Worm (Caenorhabditis elegans): ENCODE data around the gene swt-6.

swt-6 gene

ce11 chrV:13957691-13958090, 3.5 kb downstream of the swt-6 start:
- no peak for TF ChIP-seq T26A8.4 (GFP tag; IDR thresholded peaks at IDR 0.05)
- no peak for TF ChIP-seq madf-5 (GFP tag; IDR thresholded peaks at IDR 0.05)
- no peak for TF ChIP-seq nhr-111 (GFP tag; optimal IDR thresholded peaks at IDR 0.05)
- TF ChIP-seq hlh-11 (tag; optimal IDR thresholded peaks at IDR 0.05): no peak
- TF ChIP-seq zag-1 (tag; optimal IDR thresholded peaks at IDR 0.05): no peak
- no peak for TF ChIP-seq lin-38 (GFP tag; IDR thresholded peaks at IDR 0.05)
- TF ChIP-seq aha-1 (tag): peak; percentile 91
- TF ChIP-seq nhr-237 (tag; optimal IDR thresholded peaks at IDR 0.05): no peak
- no peak for TF ChIP-seq daf-12 (tag; optimal IDR thresholded peaks at IDR 0.05)

- TF ChIP-seq spr-1 (tag; optimal IDR thresholded peaks at IDR 0.05): no peak
- no peak for TF ChIP-seq fkh-10 (GFP tag; optimal IDR thresholded peaks at IDR 0.05)
- no peak for TF ChIP-seq madf-9 (GFP tag; conservative IDR thresholded peaks at IDR 0.05)
- TF ChIP-seq lin-38 (GFP tag; IDR thresholded peaks at IDR 0.05): no peak
- no peak for TF ChIP-seq ceh-20 (GFP tag; IDR thresholded peaks at IDR 0.05)
- TF ChIP-seq mdl-1 (tag; optimal IDR thresholded peaks at IDR 0.05): no peak
- TF ChIP-seq F49E8.2 (tag; optimal IDR thresholded peaks at IDR 0.05; ENCODE audit: borderline replicate concordance): no peak
- no peak for TF ChIP-seq hmg-1.1 (GFP tag; IDR thresholded peaks at IDR 0.05)
- no peak for TF ChIP-seq aly-2 (tag; optimal IDR thresholded peaks at IDR 0.05)
- TF ChIP-seq mxl-2 (GFP tag; conservative IDR thresholded peaks at IDR 0.05): no peak
- no peak for TF ChIP-seq lin-1 (GFP tag; IDR thresholded peaks at IDR 0.05)
- TF ChIP-seq hlh-11 (tag; optimal IDR thresholded peaks at IDR 0.05): no peak
- TF ChIP-seq unc-62 (GFP tag; optimal IDR thresholded peaks at IDR 0.05 in 1 of 2): no peak
- no peak for TF ChIP-seq unc-62 (tag; optimal IDR thresholded peaks at IDR 0.05)
- no peak for TF ChIP-seq ceh-28 (tag; optimal IDR thresholded peaks at IDR 0.05)
- no peak for TF ChIP-seq dmd-6 (GFP tag; IDR thresholded peaks at IDR 0.05)
- TF ChIP-seq skn-1 (tag; optimal IDR thresholded peaks at IDR 0.05): no peak
- TF ChIP-seq dmd-9 (GFP tag; IDR thresholded peaks at IDR 0.05): no peak
Measured at ce11 chrV:13958247-13958646, 4.1 kb downstream of the swt-6 start, which contains the start of gene R10D12.10. TSS of gene R10D12.10 (minus strand) at chrV:13958347.

DNA sequence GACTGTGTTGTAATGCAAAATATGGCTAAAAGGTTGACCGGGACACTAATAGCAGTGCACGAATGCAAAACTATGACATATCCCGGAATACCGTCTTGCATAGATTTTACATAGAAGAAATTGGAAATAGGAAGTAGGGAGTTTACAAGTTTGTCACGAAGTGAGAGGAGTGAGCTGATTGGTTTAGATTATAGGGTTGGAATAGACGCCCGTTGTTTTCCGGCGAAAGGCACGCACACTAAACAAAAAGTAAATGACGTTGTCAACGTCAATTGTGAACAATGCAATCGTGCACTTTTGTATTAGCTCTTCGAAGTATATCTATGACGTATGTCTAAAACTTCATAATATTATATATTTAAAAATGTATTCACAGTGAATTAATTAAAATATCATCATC, 6.8 kb downstream of the swt-6 start, which contains the start of gene srh-24:
TSS of gene srh-24 (minus strand) at position 101 of the 400 bp plus-strand sequence.
- TF ChIP-seq mes-2 (tag; optimal IDR thresholded peaks at IDR 0.05; ENCODE audit: poor library complexity, severe bottlenecking) (no peak), D1046.2 (GFP tag; IDR thresholded peaks at IDR 0.05) (no peak), F37D6.2 (tag; optimal IDR thresholded peaks at IDR 0.05) (no peak), ZK337.2 (GFP tag; IDR thresholded peaks at IDR 0.05) (no peak)

DNA sequence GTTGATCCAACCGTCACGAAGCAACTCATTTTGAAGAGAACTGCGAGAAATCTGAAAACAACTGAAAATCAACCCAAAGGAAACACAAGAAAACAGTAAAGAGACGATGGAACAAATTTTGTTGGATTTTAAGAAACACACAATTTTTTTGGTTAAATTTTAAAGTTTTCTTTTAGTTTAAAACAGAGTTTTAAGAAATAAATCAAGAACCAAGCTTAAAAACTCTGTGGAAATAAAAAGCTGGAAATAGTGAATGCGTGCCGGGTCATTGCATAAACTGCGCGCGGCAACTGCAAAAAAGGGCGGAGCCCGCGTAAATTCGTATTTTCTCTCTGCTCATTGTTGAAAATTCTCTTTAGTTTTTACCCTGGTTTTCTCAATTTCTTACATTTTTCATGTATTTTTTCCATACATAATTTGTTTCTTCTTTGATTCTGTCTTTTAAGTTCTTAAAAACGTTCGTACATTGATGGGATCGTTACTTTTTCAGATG, 7.8 kb downstream of the swt-6 start, which contains the start of the genes algn-13 and R10D12.13:
TSS of gene algn-13 (minus strand) at position 51 of the 493 bp plus-strand sequence.
TSS of gene R10D12.13 (plus strand) at position 491 of the 493 bp plus-strand sequence.
- TF ChIP-seq nhr-102 (tag; optimal IDR thresholded peaks at IDR 0.05) (peak; percentile 19), Y75B8A.6 (GFP tag; IDR thresholded peaks at IDR 0.05) (no peak), nhr-41 (GFP tag; IDR thresholded peaks at IDR 0.05) (no peak), zfp-3 (GFP tag; conservative IDR thresholded peaks at IDR 0.05) (no peak), daf-16 (GFP tag; optimal IDR thresholded peaks at IDR 0.05) (no peak), daf-16 (tag; optimal IDR thresholded peaks at IDR 0.05) (peak; percentile 27), unc-130 (GFP tag; optimal IDR thresholded peaks at IDR 0.05) (peak; percentile 72), arid-1 (GFP tag; conservative IDR thresholded peaks at IDR 0.05) (peak; percentile 56; the same call in 1 of the 2 replicates), lin-13 (GFP tag; optimal IDR thresholded peaks at IDR 0.05) (peak; percentile 7), aha-1 (tag) (peak; percentile 81), mep-1 (tag; optimal IDR thresholded peaks at IDR 0.05) (no peak), nhr-6 (tag; optimal IDR thresholded peaks at IDR 0.05) (peak; percentile 35), T26A8.4 (GFP tag; IDR thresholded peaks at IDR 0.05) (peak; percentile 58; the same call in 1 of the 2 replicates), snpc-1.2 (GFP tag; IDR thresholded peaks at IDR 0.05) (peak; percentile 61; the same call in 1 of the 2 replicates), duxl-1 (tag; optimal IDR thresholded peaks at IDR 0.05; ENCODE audit: poor library complexity) (peak; percentile 54), nhr-28 (tag; optimal IDR thresholded peaks at IDR 0.05) (peak; percentile 19), mes-2 (tag; optimal IDR thresholded peaks at IDR 0.05; ENCODE audit: poor library complexity, severe bottlenecking) (peak; percentile 93), nhr-25 (tag; optimal IDR thresholded peaks at IDR 0.05; ENCODE audit: borderline replicate concordance, insufficient read depth) (no peak), nhr-11 (tag; optimal IDR thresholded peaks at IDR 0.05) (peak; percentile 1), hlh-11 (tag; optimal IDR thresholded peaks at IDR 0.05) (peak; percentile 55), daf-12 (tag; optimal IDR thresholded peaks at IDR 0.05) (no peak), zip-2 (tag; optimal IDR thresholded peaks at IDR 0.05) (no peak), ctbp-1 (GFP tag; IDR thresholded peaks at IDR 0.05) (peak; percentile 43; the same call in 1 of the 2 replicates)
